Worm (Caenorhabditis elegans) whole organism, mixed stage, embryonic: Measurements from ENCODE around the gene arc-1.

Experiments used
- ceh-83 ChIP-seq: fragments of 200-800 bp; sonication (Bioruptor generic); optimal IDR thresholded peaks from 2 replicates; lab custom pipeline; 2018; ENCODE audit warnings: mild to moderate bottlenecking, missing genetic modification characterization, missing compliant biosample characterization
- elt-1 ChIP-seq: sonication (generic microtip); optimal IDR thresholded peaks from 2 replicates; lab custom pipeline; 2017; ENCODE audit warnings: missing genetic modification characterization, mild to moderate bottlenecking, missing compliant biosample characterization, antibody characterized with exemption, moderate library complexity, borderline replicate concordance; ENCODE audit not compliant: insufficient read depth
- mep-1 ChIP-seq: fragments of 150-350 bp; optimal IDR thresholded peaks from 2 replicates; lab custom pipeline; 2017; ENCODE audit warnings: missing biosample characterization, missing genetic modification reagents, missing genetic modification characterization, inconsistent platforms
- nhr-12 ChIP-seq: fragments of 150-350 bp; optimal IDR thresholded peaks from 2 replicates; lab custom pipeline; 2014; ENCODE audit warnings: missing biosample characterization, missing genetic modification characterization
- nhr-237 ChIP-seq: fragments of 150-350 bp; optimal IDR thresholded peaks from 2 replicates; lab custom pipeline; 2014; ENCODE audit warnings: missing biosample characterization, missing genetic modification characterization
- nhr-28 ChIP-seq: fragments of 150-350 bp; optimal IDR thresholded peaks from 2 replicates; lab custom pipeline; 2014; ENCODE audit warnings: missing biosample characterization, missing genetic modification characterization
- nhr-76 ChIP-seq: sonication (generic microtip); optimal IDR thresholded peaks from 2 replicates; lab custom pipeline; 2017; ENCODE audit warnings: missing biosample characterization, missing genetic modification characterization
- pha-4 ChIP-seq: fragments of 150-350 bp; optimal IDR thresholded peaks from 2 replicates; lab custom pipeline; 2018; ENCODE audit warnings: missing biosample characterization, missing genetic modification reagents, missing genetic modification characterization
- snpc-4 ChIP-seq: fragments of 150-350 bp; optimal IDR thresholded peaks from 2 replicates; lab custom pipeline; 2014; ENCODE audit warnings: missing biosample characterization, missing genetic modification characterization
- unc-39 ChIP-seq: fragments of 150-350 bp; optimal IDR thresholded peaks from 2 replicates; lab custom pipeline; 2014; ENCODE audit warnings: missing biosample characterization, missing genetic modification characterization
- unc-62 ChIP-seq: fragments of 150-350 bp; optimal IDR thresholded peaks from 2 replicates; lab custom pipeline; 2014; ENCODE audit warnings: missing biosample characterization, missing genetic modification reagents, missing genetic modification characterization
- ztf-11 ChIP-seq: fragments of 150-350 bp; optimal IDR thresholded peaks from 2 replicates; lab custom pipeline; 2014; ENCODE audit warnings: missing biosample characterization, missing genetic modification characterization

- TF ChIP-seq pha-4 (no peak), nhr-28 (no peak), nhr-237 (tag; lab: Kevin White, UChicago) (no peak), elt-1 (tag; lab: Kevin White, UChicago) (no peak), nhr-76 (tag; lab: Kevin White, UChicago) (no peak), unc-62 (GFP tag; lab: Kevin White, UChicago) (no peak), ztf-11 (tag; lab: Kevin White, UChicago) (no peak), ceh-83 (GFP tag; lab: Kevin White, UChicago) (no peak), snpc-4 (tag; lab: Kevin White, UChicago) (no peak), mep-1 (no peak), unc-39 (tag; lab: Kevin White, UChicago) (no peak), nhr-12 (tag; lab: Kevin White, UChicago) (no peak)
Observed at ce11 chrII:9674678-9675077, at the start of gene arc-1.
